Fruit fly (Drosophila melanogaster): ENCODE results near the gene CG7582.
A peak's percentile ranks its signal among the peaks of the same experiment; 100 is the strongest.

dm6 chr3R:29675333-29675732 lies 6.7 kb downstream of the CG7582 start, which contains the start of the genes Bub3 and Cap-D2:
- TF ChIP-seq Jra (GFP tag; optimal IDR thresholded peaks at IDR 0.05) (no peak), Abd-B (GFP tag; optimal IDR thresholded peaks at IDR 0.05) (no peak), Hnf4 (GFP tag; optimal IDR thresholded peaks at IDR 0.05) (no peak), usp (GFP tag; optimal IDR thresholded peaks at IDR 0.05) (no peak), psq (GFP tag; optimal IDR thresholded peaks at IDR 0.05) (peak; percentile 25), CG32264 (GFP tag; optimal IDR thresholded peaks at IDR 0.05) (no peak), ey (GFP tag; optimal IDR thresholded peaks at IDR 0.05) (peak; percentile 70), pan (optimal IDR thresholded peaks at IDR 0.05) (no peak), Rel (GFP tag; optimal IDR thresholded peaks at IDR 0.05) (no peak), Rel (tag; optimal IDR thresholded peaks at IDR 0.05) (peak; percentile 19), CG9705 (GFP tag; optimal IDR thresholded peaks at IDR 0.05) (no peak)
